Fruit fly (Drosophila melanogaster): ENCODE results near the gene Meltrin.

The Meltrin gene

DNA sequence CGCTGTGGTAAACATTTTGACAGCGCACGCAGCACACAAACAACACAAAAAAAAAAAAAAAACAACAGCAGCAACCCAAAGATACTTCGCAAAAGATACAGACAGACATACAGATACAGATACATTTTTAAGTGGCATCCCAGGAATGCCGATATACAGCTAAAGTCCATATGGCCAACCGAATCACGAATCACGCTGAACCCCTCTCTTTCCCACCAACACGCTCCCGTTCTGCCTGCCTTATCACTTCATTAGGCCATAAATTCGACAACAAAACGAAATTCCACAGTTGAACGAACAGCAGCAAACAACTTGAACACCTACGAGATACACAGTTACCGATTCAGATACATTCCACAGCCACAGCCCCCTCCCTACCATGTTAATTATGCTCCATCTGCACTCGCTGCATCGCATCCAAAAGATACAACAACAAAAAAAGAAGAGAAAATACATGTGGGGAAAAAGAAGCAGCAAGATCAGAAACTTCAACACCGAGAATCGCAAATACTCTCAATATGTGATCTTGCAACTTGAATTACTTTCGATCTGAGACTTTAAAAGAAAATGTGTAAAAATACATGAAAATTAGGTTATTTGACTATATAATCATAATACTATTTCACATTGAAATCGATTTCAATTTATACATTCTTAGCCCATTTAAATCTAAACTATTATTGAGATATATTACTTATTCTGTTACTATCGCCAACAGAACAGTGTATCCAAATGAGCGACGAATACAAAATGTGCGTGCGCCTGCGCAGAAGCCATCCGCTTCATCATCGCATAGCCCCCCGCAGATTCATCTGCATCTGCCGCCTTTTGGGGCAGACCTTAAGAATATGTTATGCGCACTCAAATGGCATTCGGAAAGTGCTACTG, 19.3 kb upstream of the Meltrin start:
- peak in 1 of 3 experiments; percentile 61 for TF ChIP-seq lola (GFP tag; optimal IDR thresholded peaks at IDR 0.05)
- TF ChIP-seq dmrt11E (tag; optimal IDR thresholded peaks at IDR 0.05), result peak; percentile 53
- peak; percentile 100 for TF ChIP-seq sd (tag; optimal IDR thresholded peaks at IDR 0.05)
- TF ChIP-seq nom (GFP tag; optimal IDR thresholded peaks at IDR 0.05), result peak; percentile 36
- no peak for TF ChIP-seq sens-2 (GFP tag; IDR thresholded peaks at IDR 0.05)
- no peak for TF ChIP-seq CG8290 (GFP tag; optimal IDR thresholded peaks at IDR 0.05)
- TF ChIP-seq CG8290 (tag; optimal IDR thresholded peaks at IDR 0.05), result peak in 1 of 2 experiments; percentile 4
- no peak for TF ChIP-seq CG1233 (GFP tag; optimal IDR thresholded peaks at IDR 0.05)
- no peak for TF ChIP-seq Antp (GFP tag; optimal IDR thresholded peaks at IDR 0.05)
- TF ChIP-seq phol (tag; optimal IDR thresholded peaks at IDR 0.05), result peak; percentile 31
- no peak for TF ChIP-seq caup (GFP tag; optimal IDR thresholded peaks at IDR 0.05; ENCODE audit: severe bottlenecking)
- peak; percentile 42 for TF ChIP-seq cg (GFP tag; optimal IDR thresholded peaks at IDR 0.05)
- TF ChIP-seq disco-r (GFP tag; optimal IDR thresholded peaks at IDR 0.05), result no peak
- TF ChIP-seq CG2120 (GFP tag; optimal IDR thresholded peaks at IDR 0.05), result no peak
- peak; percentile 7 for TF ChIP-seq CG7556 (GFP tag; optimal IDR thresholded peaks at IDR 0.05)
- no peak for TF ChIP-seq Hand (GFP tag; optimal IDR thresholded peaks at IDR 0.05)
- TF ChIP-seq HLH4C (GFP tag; IDR thresholded peaks at IDR 0.05; ENCODE audit: partially characterized antibody), result no peak
- no peak for TF ChIP-seq cad (GFP tag; optimal IDR thresholded peaks at IDR 0.05)
- no peak for TF ChIP-seq slou (GFP tag; optimal IDR thresholded peaks at IDR 0.05)
- peak; percentile 44 for TF ChIP-seq CG2712 (tag; optimal IDR thresholded peaks at IDR 0.05)
- peak; percentile 36; the same call in 2 of the 3 replicates for TF ChIP-seq croc (GFP tag; conservative IDR thresholded peaks at IDR 0.05)
- no peak for TF ChIP-seq CG34422 (GFP tag; IDR thresholded peaks at IDR 0.05)
- TF ChIP-seq sob (GFP tag; IDR thresholded peaks at IDR 0.05), result no peak
- TF ChIP-seq sr (GFP tag; IDR thresholded peaks at IDR 0.05), result 0 out of 3 replicates have a peak, but pooled peaks have one; percentile 50
- no peak for TF ChIP-seq CG4854 (GFP tag; optimal IDR thresholded peaks at IDR 0.05)
- no peak for TF ChIP-seq CG12769 (tag; optimal IDR thresholded peaks at IDR 0.05)
- TF ChIP-seq CG2678 (tag; optimal IDR thresholded peaks at IDR 0.05), result peak; percentile 17
- peak; percentile 11 for TF ChIP-seq CG14710 (tag; optimal IDR thresholded peaks at IDR 0.05)
- TF ChIP-seq D19A (tag; optimal IDR thresholded peaks at IDR 0.05), result peak; percentile 98
- peak; percentile 18 for TF ChIP-seq oc (tag; optimal IDR thresholded peaks at IDR 0.05)
- TF ChIP-seq CG13287 (GFP tag; IDR thresholded peaks at IDR 0.05; ENCODE audit: partially characterized antibody), result no peak
- TF ChIP-seq CG4360 (GFP tag; IDR thresholded peaks at IDR 0.05), result 0 out of 2 replicates have a peak, but pooled peaks have one; percentile 45
- TF ChIP-seq HLHmδ (GFP tag; optimal IDR thresholded peaks at IDR 0.05), result no peak
- no peak for TF ChIP-seq gcm2 (GFP tag; optimal IDR thresholded peaks at IDR 0.05)
- no peak for TF ChIP-seq Hsf (GFP tag; optimal IDR thresholded peaks at IDR 0.05)
- no peak for TF ChIP-seq corto (GFP tag; optimal IDR thresholded peaks at IDR 0.05)
- no peak for TF ChIP-seq chif (GFP tag; optimal IDR thresholded peaks at IDR 0.05)
- peak; percentile 36 for TF ChIP-seq nmo (GFP tag; optimal IDR thresholded peaks at IDR 0.05)
- TF ChIP-seq fu2 (GFP tag; optimal IDR thresholded peaks at IDR 0.05), result no peak
- TF ChIP-seq BtbVII (GFP tag; optimal IDR thresholded peaks at IDR 0.05), result no peak
- TF ChIP-seq kni (GFP tag; optimal IDR thresholded peaks at IDR 0.05), result peak; percentile 13
- TF ChIP-seq vvl (GFP tag; IDR thresholded peaks at IDR 0.05), result 0 out of 2 replicates have a peak, but pooled peaks have one; percentile 6
- TF ChIP-seq CG2199 (GFP tag; IDR thresholded peaks at IDR 0.05), result peak; percentile 72; the same call in 1 of the 3 replicates
- no peak for TF ChIP-seq ase (GFP tag; IDR thresholded peaks at IDR 0.05)
- peak; percentile 13 for TF ChIP-seq CG3163 (GFP tag; optimal IDR thresholded peaks at IDR 0.05)
- peak; percentile 65 for TF ChIP-seq CG18262 (tag; optimal IDR thresholded peaks at IDR 0.05)
- peak; percentile 70 for TF ChIP-seq crol (GFP tag; IDR thresholded peaks at IDR 0.05)
- peak; percentile 83 for TF ChIP-seq sens (GFP tag)

All from whole organism, embryonic.